Worm (Caenorhabditis elegans) whole organism, mixed stage, embryonic: ENCODE measurements around the gene fbxa-194.

Experiments used
- ceh-43 ChIP-seq: fragments of 200-800 bp; sonication (Bioruptor generic); optimal IDR thresholded peaks from 2 replicates; lab custom pipeline; 2018; ENCODE audit warnings: mild to moderate bottlenecking, missing genetic modification characterization, moderate library complexity, missing compliant biosample characterization
- ces-1 ChIP-seq: fragments of 150-350 bp; optimal IDR thresholded peaks from 2 replicates; lab custom pipeline; 2014; ENCODE audit warnings: missing biosample characterization, missing genetic modification reagents, missing genetic modification characterization
- cnd-1 ChIP-seq: fragments of 200-800 bp; sonication (Bioruptor generic); optimal IDR thresholded peaks from 2 replicates; lab custom pipeline; 2018; ENCODE audit warnings: mild to moderate bottlenecking, missing genetic modification characterization, missing compliant biosample characterization
- lin-13 ChIP-seq: fragments of 150-350 bp; optimal IDR thresholded peaks from 2 replicates; lab custom pipeline; 2014; ENCODE audit warnings: missing biosample characterization, missing genetic modification characterization
- lsy-2 ChIP-seq: fragments of 150-350 bp; optimal IDR thresholded peaks from 2 replicates; lab custom pipeline; 2014; ENCODE audit warnings: missing biosample characterization, missing genetic modification characterization
- mep-1 ChIP-seq: fragments of 150-350 bp; optimal IDR thresholded peaks from 2 replicates; lab custom pipeline; 2017; ENCODE audit warnings: missing biosample characterization, missing genetic modification reagents, missing genetic modification characterization, inconsistent platforms
- nhr-12 ChIP-seq: fragments of 150-350 bp; optimal IDR thresholded peaks from 2 replicates; lab custom pipeline; 2014; ENCODE audit warnings: missing biosample characterization, missing genetic modification characterization
- nhr-237 ChIP-seq: fragments of 150-350 bp; optimal IDR thresholded peaks from 2 replicates; lab custom pipeline; 2014; ENCODE audit warnings: missing biosample characterization, missing genetic modification characterization
- nhr-76 ChIP-seq: sonication (generic microtip); optimal IDR thresholded peaks from 2 replicates; lab custom pipeline; 2017; ENCODE audit warnings: missing biosample characterization, missing genetic modification characterization
- snpc-4 ChIP-seq: fragments of 150-350 bp; optimal IDR thresholded peaks from 2 replicates; lab custom pipeline; 2014; ENCODE audit warnings: missing biosample characterization, missing genetic modification characterization
- sptf-1 ChIP-seq: sonication (generic microtip); optimal IDR thresholded peaks from 2 replicates; lab custom pipeline; 2017; ENCODE audit warnings: mild to moderate bottlenecking, missing genetic modification characterization, moderate library complexity, missing compliant biosample characterization
- tbx-8 ChIP-seq: fragments of 200-800 bp; sonication (Bioruptor generic); optimal IDR thresholded peaks from 2 replicates; lab custom pipeline; 2018; ENCODE audit warnings: mild to moderate bottlenecking, missing genetic modification characterization, moderate library complexity, missing compliant biosample characterization
- unc-62 ChIP-seq: fragments of 150-350 bp; optimal IDR thresholded peaks from 2 replicates; lab custom pipeline; 2014; ENCODE audit warnings: missing biosample characterization, missing genetic modification reagents, missing genetic modification characterization

ce11 chrV:19777227-19777626, 1.3 kb downstream of the fbxa-194 start, which contains the start of gene fbxa-118:
- TF ChIP-seq cnd-1 (tag; lab: Kevin White, UChicago), result no peak
- no peak for TF ChIP-seq nhr-237
- TF ChIP-seq nhr-12 (tag; lab: Kevin White, UChicago), result no peak
- no peak for TF ChIP-seq unc-62 (GFP tag; lab: Kevin White, UChicago)
- TF ChIP-seq tbx-8, result no peak
- TF ChIP-seq sptf-1 (tag; lab: Kevin White, UChicago), result no peak
- TF ChIP-seq ceh-43 (GFP tag; lab: Kevin White, UChicago), result no peak
- TF ChIP-seq snpc-4 (tag; lab: Kevin White, UChicago), result no peak
- no peak for TF ChIP-seq nhr-76
- no peak for TF ChIP-seq mep-1 (tag; lab: Kevin White, UChicago)
- no peak for TF ChIP-seq lin-13
- no peak for TF ChIP-seq ces-1
- no peak for TF ChIP-seq lsy-2
